Worm (Caenorhabditis elegans) whole organism, L2 larva: ENCODE data around the gene clec-2.

Experiments used
- C34F6.9 ChIP-seq: fragments of 150-350 bp; optimal IDR thresholded peaks from 2 replicates; lab custom pipeline; 2014; ENCODE audit warnings: missing biosample characterization, missing genetic modification characterization
- R02D3.7 ChIP-seq: fragments of 150-350 bp; optimal IDR thresholded peaks from 2 replicates; lab custom pipeline; 2014; ENCODE audit warnings: missing biosample characterization, missing genetic modification characterization
- Y55F3AM.14 ChIP-seq: fragments of 200-800 bp; sonication (Bioruptor generic); optimal IDR thresholded peaks from 2 replicates; lab custom pipeline; 2018; ENCODE audit warnings: mild to moderate bottlenecking, missing genetic modification characterization, missing compliant biosample characterization
- ZK546.5 ChIP-seq: sonication (generic microtip); optimal IDR thresholded peaks from 2 replicates; lab custom pipeline; 2017; ENCODE audit warnings: missing biosample characterization, missing genetic modification characterization
- alr-1 ChIP-seq: fragments of 150-350 bp; optimal IDR thresholded peaks from 2 replicates; lab custom pipeline; 2014; ENCODE audit warnings: missing biosample characterization, missing genetic modification characterization
- aly-2 ChIP-seq: fragments of 150-350 bp; optimal IDR thresholded peaks from 2 replicates; lab custom pipeline; 2014; ENCODE audit warnings: missing biosample characterization, missing genetic modification characterization
- ama-1 ChIP-seq: fragments of 150-350 bp; optimal IDR thresholded peaks from 2 replicates; lab custom pipeline; 2018; ENCODE audit warnings: inconsistent platforms
- blmp-1 ChIP-seq: sonication (generic microtip); optimal IDR thresholded peaks from 2 replicates; lab custom pipeline; 2017; ENCODE audit warnings: missing genetic modification characterization, mild to moderate bottlenecking, missing compliant biosample characterization, antibody characterized with exemption, moderate library complexity; ENCODE audit not compliant: insufficient read depth
- ceh-16 ChIP-seq: fragments of 150-350 bp; optimal IDR thresholded peaks from 2 replicates; lab custom pipeline; 2014; ENCODE audit warnings: missing biosample characterization, missing genetic modification characterization
- ceh-82 ChIP-seq: fragments of 150-350 bp; optimal IDR thresholded peaks from 2 replicates; lab custom pipeline; 2014; ENCODE audit warnings: missing biosample characterization, missing genetic modification characterization
- crh-2 ChIP-seq: sonication (generic microtip); optimal IDR thresholded peaks from 2 replicates; lab custom pipeline; 2017; ENCODE audit warnings: missing biosample characterization, missing genetic modification characterization
- dmd-4 ChIP-seq: sonication (generic microtip); optimal IDR thresholded peaks from 2 replicates; lab custom pipeline; 2017; ENCODE audit warnings: missing biosample characterization, missing genetic modification characterization
- egl-27 ChIP-seq: sonication (generic microtip); optimal IDR thresholded peaks from 3 replicates; lab custom pipeline; 2017; ENCODE audit warnings: missing biosample characterization, missing genetic modification reagents, missing genetic modification characterization
- elt-1 ChIP-seq: fragments of 150-350 bp; optimal IDR thresholded peaks from 2 replicates; lab custom pipeline; 2014; ENCODE audit warnings: missing biosample characterization, missing genetic modification characterization
- elt-3 ChIP-seq: sonication (generic microtip); optimal IDR thresholded peaks from 2 replicates; lab custom pipeline; 2017; ENCODE audit warnings: missing biosample characterization, missing genetic modification characterization
- fos-1 ChIP-seq: fragments of 150-350 bp; optimal IDR thresholded peaks from 2 replicates; lab custom pipeline; 2014; ENCODE audit warnings: missing biosample characterization, missing genetic modification characterization
- gmeb-1 ChIP-seq: fragments of 150-350 bp; optimal IDR thresholded peaks from 2 replicates; lab custom pipeline; 2014; ENCODE audit warnings: missing biosample characterization, missing genetic modification characterization
- lin-11 ChIP-seq: fragments of 150-350 bp; sonication (generic microtip); optimal IDR thresholded peaks from 2 replicates; lab custom pipeline; 2014; ENCODE audit warnings: missing biosample characterization, missing genetic modification characterization, inconsistent platforms, mixed read lengths
- lin-13 ChIP-seq: fragments of 150-350 bp; optimal IDR thresholded peaks from 2 replicates; lab custom pipeline; 2014; ENCODE audit warnings: missing biosample characterization, missing genetic modification reagents, missing genetic modification characterization
- lin-39 ChIP-seq: fragments of 150-350 bp; optimal IDR thresholded peaks from 2 replicates; lab custom pipeline; 2014; ENCODE audit warnings: missing biosample characterization, missing genetic modification reagents, missing genetic modification characterization
- lsy-2 ChIP-seq, 2 experiments: fragments of 150-350 bp in 1 of 2; sonication (generic microtip) in 1 of 2; optimal IDR thresholded peaks; 2 replicates each; lab custom pipeline; 2014 to 2017; ENCODE audit warnings: missing biosample characterization in 2 of 2, missing genetic modification characterization in 2 of 2
- mab-5 ChIP-seq: fragments of 150-350 bp; optimal IDR thresholded peaks from 2 replicates; lab custom pipeline; 2014; ENCODE audit warnings: missing biosample characterization, missing genetic modification characterization
- mdl-1 ChIP-seq, 2 experiments: fragments of 150-350 bp in 1 of 2; sonication (generic microtip) in 1 of 2; optimal IDR thresholded peaks; 2 replicates each; lab custom pipeline; 2017; ENCODE audit warnings: missing biosample characterization in 2 of 2, missing genetic modification characterization in 2 of 2
- nhr-10 ChIP-seq: sonication (generic microtip); optimal IDR thresholded peaks from 2 replicates; lab custom pipeline; 2017; ENCODE audit warnings: missing biosample characterization, missing genetic modification characterization
- nhr-11 ChIP-seq: fragments of 150-350 bp; optimal IDR thresholded peaks from 2 replicates; lab custom pipeline; 2014; ENCODE audit warnings: missing biosample characterization, missing genetic modification characterization
- nhr-12 ChIP-seq: fragments of 150-350 bp; optimal IDR thresholded peaks from 2 replicates; lab custom pipeline; 2014; ENCODE audit warnings: missing biosample characterization, missing genetic modification characterization
- nhr-21 ChIP-seq: fragments of 150-350 bp; optimal IDR thresholded peaks from 2 replicates; lab custom pipeline; 2014; ENCODE audit warnings: missing biosample characterization, missing genetic modification characterization
- nhr-23 ChIP-seq: fragments of 150-350 bp; optimal IDR thresholded peaks from 2 replicates; lab custom pipeline; 2014; ENCODE audit warnings: missing biosample characterization, missing genetic modification reagents, missing genetic modification characterization
- nhr-237 ChIP-seq: fragments of 150-350 bp; optimal IDR thresholded peaks from 2 replicates; lab custom pipeline; 2014; ENCODE audit warnings: missing biosample characterization, missing genetic modification characterization
- nhr-25 ChIP-seq: fragments of 150-350 bp; sonication (generic microtip); optimal IDR thresholded peaks from 3 replicates; lab custom pipeline; 2014; ENCODE audit warnings: missing biosample characterization, missing genetic modification characterization
- nhr-6 ChIP-seq: fragments of 150-350 bp; optimal IDR thresholded peaks from 2 replicates; lab custom pipeline; 2014; ENCODE audit warnings: missing biosample characterization, missing genetic modification characterization
- nhr-77 ChIP-seq: fragments of 150-350 bp; optimal IDR thresholded peaks from 2 replicates; lab custom pipeline; 2014; ENCODE audit warnings: missing biosample characterization, missing genetic modification characterization
- peb-1 ChIP-seq: fragments of 150-350 bp; optimal IDR thresholded peaks from 2 replicates; lab custom pipeline; 2014; ENCODE audit warnings: missing biosample characterization, missing genetic modification characterization
- sem-4 ChIP-seq: fragments of 150-350 bp; optimal IDR thresholded peaks from 2 replicates; lab custom pipeline; 2014; ENCODE audit warnings: missing biosample characterization, missing genetic modification reagents, missing genetic modification characterization
- skn-1 ChIP-seq: sonication (generic microtip); optimal IDR thresholded peaks from 2 replicates; lab custom pipeline; 2017; ENCODE audit warnings: missing biosample characterization, missing genetic modification characterization
- sma-3 ChIP-seq: sonication (generic microtip); optimal IDR thresholded peaks from 2 replicates; lab custom pipeline; 2016; ENCODE audit warnings: missing genetic modification reagents, missing genetic modification characterization, missing compliant biosample characterization
- sma-9 ChIP-seq, 2 experiments: fragments of 150-350 bp in 1 of 2; sonication (generic microtip) in 1 of 2; optimal IDR thresholded peaks; 2 replicates each; lab custom pipeline; 2014 to 2016; ENCODE audit warnings: missing genetic modification characterization in 2 of 2, mild to moderate bottlenecking in 1 of 2, missing biosample characterization in 1 of 2, missing compliant biosample characterization in 1 of 2, missing genetic modification reagents in 1 of 2, moderate library complexity in 1 of 2
- snpc-4 ChIP-seq: fragments of 150-350 bp; optimal IDR thresholded peaks from 2 replicates; lab custom pipeline; 2014; ENCODE audit warnings: missing biosample characterization, missing genetic modification characterization
- unc-39 ChIP-seq: fragments of 150-350 bp; optimal IDR thresholded peaks from 2 replicates; lab custom pipeline; 2014; ENCODE audit warnings: missing biosample characterization, missing genetic modification characterization
- unc-55 ChIP-seq: fragments of 150-350 bp; sonication (generic microtip); optimal IDR thresholded peaks from 3 replicates; lab custom pipeline; 2014; ENCODE audit warnings: missing biosample characterization, missing genetic modification reagents, missing genetic modification characterization
- unc-62 ChIP-seq: fragments of 150-350 bp; optimal IDR thresholded peaks from 2 replicates; lab custom pipeline; 2014; ENCODE audit warnings: missing biosample characterization, missing genetic modification reagents, missing genetic modification characterization
- zag-1 ChIP-seq: fragments of 150-350 bp; optimal IDR thresholded peaks from 2 replicates; lab custom pipeline; 2014; ENCODE audit warnings: missing biosample characterization, missing genetic modification characterization
- ztf-1 ChIP-seq: fragments of 200-800 bp; sonication (Bioruptor generic); conservative IDR thresholded peaks from 2 replicates; pipeline ENCODE4 v1.3.6; 2022; ENCODE audit warnings: missing genetic modification characterization, missing compliant biosample characterization
- ztf-11 ChIP-seq: sonication (generic microtip); optimal IDR thresholded peaks from 2 replicates; lab custom pipeline; 2017; ENCODE audit warnings: missing biosample characterization, missing genetic modification characterization
- ztf-4 ChIP-seq: fragments of 150-350 bp; optimal IDR thresholded peaks from 2 replicates; lab custom pipeline; 2014; ENCODE audit warnings: missing biosample characterization, missing genetic modification characterization

Gene clec-2

DNA sequence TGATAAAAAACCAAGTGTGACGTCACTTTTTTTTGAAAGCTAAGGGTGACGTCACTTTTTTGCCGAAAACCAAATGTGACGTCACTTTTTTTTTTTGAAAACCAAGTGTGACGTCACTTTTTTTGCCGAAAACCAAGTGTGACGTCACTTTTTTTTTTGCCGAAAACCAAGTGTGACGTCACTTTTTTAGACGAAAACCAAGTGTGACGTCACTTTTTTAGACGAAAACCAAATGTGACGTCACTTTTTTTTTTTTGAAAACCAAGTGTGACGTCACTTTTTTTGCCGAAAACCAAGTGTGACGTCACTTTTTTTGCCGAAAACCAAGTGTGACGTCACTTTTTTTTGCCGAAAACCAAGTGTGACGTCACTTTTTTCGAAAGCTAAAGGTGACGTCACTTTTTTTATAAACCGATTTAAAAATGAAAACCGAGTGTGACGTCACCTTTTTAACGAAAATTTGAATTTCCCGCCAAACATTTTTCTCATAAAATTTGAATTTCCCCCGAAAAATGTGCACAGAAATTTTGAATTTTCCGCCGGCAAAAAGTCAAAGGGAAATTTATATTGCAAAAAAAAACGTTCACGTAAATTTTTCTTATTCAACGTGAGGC, 25.3 kb downstream of the clec-2 start:
- no peak for TF ChIP-seq gmeb-1 (tag; lab: Kevin White, UChicago)
- no peak for TF ChIP-seq ZK546.5 (tag; lab: Kevin White, UChicago)
- no peak for TF ChIP-seq unc-62
- no peak for TF ChIP-seq unc-55 (GFP tag; lab: Kevin White, UChicago)
- no peak for TF ChIP-seq C34F6.9 (tag; lab: Kevin White, UChicago)
- TF ChIP-seq fos-1 = no peak
- no peak for TF ChIP-seq nhr-23 (tag; lab: Kevin White, UChicago)
- TF ChIP-seq snpc-4 (tag; lab: Kevin White, UChicago) = no peak
- TF ChIP-seq crh-2 (tag; lab: Kevin White, UChicago) = no peak
- TF ChIP-seq nhr-21 (tag; lab: Kevin White, UChicago) = no peak
- TF ChIP-seq zag-1 (tag; lab: Kevin White, UChicago) = no peak

DNA sequence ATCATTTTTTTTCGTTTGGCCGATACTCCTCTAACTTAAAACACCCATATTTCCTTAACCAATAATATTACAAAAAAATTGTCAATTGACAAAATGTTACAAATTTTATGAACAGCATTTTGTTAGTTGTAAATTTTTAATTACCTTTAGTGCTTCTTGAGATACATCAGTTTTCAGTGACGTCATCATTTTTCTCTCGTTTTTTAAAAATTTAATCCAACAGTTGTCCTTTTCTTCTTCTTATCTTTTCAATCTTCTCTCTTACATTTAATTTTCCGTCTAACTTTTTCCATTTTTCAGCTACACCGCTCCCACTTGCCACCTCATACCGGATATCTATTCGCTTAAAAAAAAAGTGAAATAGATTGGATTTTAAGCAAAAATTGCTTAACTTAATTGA, 26.5 kb downstream of the clec-2 start, which contains the start of gene lido-8:
TSS of gene lido-8 (plus strand) at position 301 of the 400 bp plus-strand sequence.
- no peak for TF ChIP-seq ceh-16 (tag; lab: Kevin White, UChicago)
- TF ChIP-seq lin-13 = no peak
- no peak for TF ChIP-seq R02D3.7 (tag; lab: Kevin White, UChicago)
- no peak for TF ChIP-seq C34F6.9 (tag; lab: Kevin White, UChicago)
- TF ChIP-seq lin-39 (tag; lab: Kevin White, UChicago) = no peak
- no peak for TF ChIP-seq nhr-237
- no peak for TF ChIP-seq dmd-4 (tag; lab: Kevin White, UChicago)
- TF ChIP-seq lsy-2 (tag; optimal IDR thresholded peaks at IDR 0.05; lab: Kevin White, UChicago) = no peak
- no peak for TF ChIP-seq nhr-6
- no peak for TF ChIP-seq fos-1
- no peak for TF ChIP-seq unc-55 (GFP tag; lab: Kevin White, UChicago)
- TF ChIP-seq mab-5 (tag; lab: Kevin White, UChicago) = no peak
- TF ChIP-seq peb-1 = no peak
- TF ChIP-seq unc-39 = no peak
- no peak for TF ChIP-seq gmeb-1 (tag; lab: Kevin White, UChicago)
- TF ChIP-seq elt-1 (tag; lab: Kevin White, UChicago) = no peak
- no peak for TF ChIP-seq nhr-23 (tag; lab: Kevin White, UChicago)
- no peak for TF ChIP-seq mdl-1 (tag; optimal IDR thresholded peaks at IDR 0.05; lab: Kevin White, UChicago)
- no peak for TF ChIP-seq elt-3

- TF ChIP-seq sma-3 (GFP tag; lab: Kevin White, UChicago) (no peak), sma-9 (GFP tag; optimal IDR thresholded peaks at IDR 0.05; lab: Kevin White, UChicago) (peak; percentile 17), sma-9 (tag; optimal IDR thresholded peaks at IDR 0.05; lab: Kevin White, UChicago) (no peak), egl-27 (tag; lab: Kevin White, UChicago) (no peak), elt-3 (no peak), nhr-11 (no peak), snpc-4 (tag; lab: Kevin White, UChicago) (no peak), zag-1 (tag; lab: Kevin White, UChicago) (no peak), aly-2 (no peak), mab-5 (tag; lab: Kevin White, UChicago) (peak; percentile 44), lsy-2 (tag; optimal IDR thresholded peaks at IDR 0.05; lab: Kevin White, UChicago) (peak in 1 of 2 experiments; percentile 3), ZK546.5 (tag; lab: Kevin White, UChicago) (no peak), nhr-23 (tag; lab: Kevin White, UChicago) (no peak), ama-1 (lab: Kevin White, UChicago) (no peak), Y55F3AM.14 (GFP tag; lab: Kevin White, UChicago) (no peak), elt-1 (tag; lab: Kevin White, UChicago) (no peak), ztf-11 (tag; lab: Kevin White, UChicago) (no peak), skn-1 (tag; lab: Kevin White, UChicago) (no peak), ztf-4 (tag; lab: Kevin White, UChicago) (no peak), dmd-4 (tag; lab: Kevin White, UChicago) (no peak), unc-62 (no peak), nhr-12 (no peak), fos-1 (no peak), blmp-1 (tag; lab: Kevin White, UChicago) (peak; percentile 86), unc-39 (no peak), lin-11 (tag; lab: Kevin White, UChicago) (no peak), nhr-6 (no peak), alr-1 (tag; lab: Kevin White, UChicago) (no peak), ztf-1 (no peak), ceh-16 (tag; lab: Kevin White, UChicago) (peak; percentile 64), C34F6.9 (tag; lab: Kevin White, UChicago) (no peak), sem-4 (no peak), R02D3.7 (tag; lab: Kevin White, UChicago) (no peak), ceh-82 (tag; lab: Kevin White, UChicago) (no peak), nhr-77 (tag; lab: Kevin White, UChicago) (no peak), nhr-25 (tag; lab: Kevin White, UChicago) (peak; percentile 43), nhr-10 (tag; lab: Kevin White, UChicago) (no peak), unc-55 (GFP tag; lab: Kevin White, UChicago) (peak; percentile 7), gmeb-1 (tag; lab: Kevin White, UChicago) (no peak)
These were observed 28.4 kb downstream of the clec-2 start for ce11 chrII:2994590-2995392.
